1 fruit fly cellular context compared by ENCODE assay signal in the genomic region with DNA sequence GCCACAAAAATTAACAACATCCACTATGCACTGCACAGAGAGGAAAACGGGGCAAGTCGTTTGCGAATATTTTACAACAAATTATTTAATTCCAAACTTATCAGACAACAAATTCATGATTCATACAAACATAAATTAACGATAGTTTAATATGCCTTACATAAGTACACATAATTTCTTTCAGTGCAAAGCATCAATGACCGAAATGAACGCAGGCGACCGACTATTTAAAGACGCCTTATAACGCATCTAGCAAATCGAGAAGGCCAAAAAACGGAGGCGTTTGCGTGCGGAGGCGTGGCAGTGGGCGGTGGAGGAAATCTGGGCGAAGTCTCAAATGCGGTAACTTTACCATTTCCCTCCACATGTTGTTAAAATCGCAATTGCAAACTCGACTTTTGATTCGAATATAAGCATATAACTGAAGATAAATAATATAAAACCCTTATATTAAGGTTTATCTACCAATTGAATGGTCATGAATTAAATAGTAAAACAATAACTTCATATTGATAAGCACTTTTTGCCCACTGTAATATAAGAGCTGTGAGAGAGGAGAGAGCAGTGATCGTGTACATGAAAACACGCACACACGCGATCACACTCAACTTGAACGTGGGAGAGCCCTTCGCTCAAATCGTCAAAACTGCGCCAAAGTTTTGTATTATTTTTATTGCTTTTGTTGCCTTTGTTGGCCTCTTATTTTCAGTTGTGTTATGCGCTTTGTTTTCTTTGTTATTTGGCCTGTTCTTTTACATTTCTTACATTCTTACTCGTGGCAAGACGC.
TF ChIP-seq lines count a peak whose summit lies in the region.

No protein-coding gene starts in this region.

TF ChIP-seq in whole organism, embryonic, 481 proteins besides CTCF, POLR2A, EP300 and RAD21 (continued from another document and continues in another):
- TF ChIP-seq CG7556 (GFP tag; optimal IDR thresholded peaks at IDR 0.05; lab: Kevin White, UChicago) (peak; percentile 91), inv (GFP tag; IDR thresholded peaks at IDR 0.05; lab: Robert Waterston, UW; ENCODE audit: partially characterized antibody) (no peak), CG31441 (GFP tag; IDR thresholded peaks at IDR 0.05; lab: Robert Waterston, UW) (peak; percentile 96), CG7839 (tag; optimal IDR thresholded peaks at IDR 0.05; lab: Kevin White, UChicago) (peak; percentile 92), dpn (GFP tag; optimal IDR thresholded peaks at IDR 0.05; lab: Kevin White, UChicago) (peak; percentile 84 to 85), CG2202 (tag; optimal IDR thresholded peaks at IDR 0.05; lab: Kevin White, UChicago) (peak; percentile 78), hth (optimal IDR thresholded peaks at IDR 0.05; lab: Kevin White, UChicago) (no peak), Scr (GFP tag; IDR thresholded peaks at IDR 0.05; lab: Robert Waterston, UW; ENCODE audit: partially characterized antibody) (no peak), yki (optimal IDR thresholded peaks at IDR 0.05; lab: Kevin White, UChicago) (no peak), CG8478 (optimal IDR thresholded peaks at IDR 0.05; lab: Kevin White, UChicago) (no peak), H2.0 (GFP tag; IDR thresholded peaks at IDR 0.05; lab: Robert Waterston, UW) (peak; percentile 85), slou (GFP tag; optimal IDR thresholded peaks at IDR 0.05; lab: Kevin White, UChicago) (peak; percentile 46), CG7357 (GFP tag; IDR thresholded peaks at IDR 0.05; lab: Robert Waterston, UW) (peak; percentile 80), gfzf (GFP tag; optimal IDR thresholded peaks at IDR 0.05; lab: Kevin White, UChicago) (peak; percentile 2), grn (GFP tag; optimal IDR thresholded peaks at IDR 0.05; lab: Kevin White, UChicago) (peak; percentile 65), CG1792 (GFP tag; optimal IDR thresholded peaks at IDR 0.05; lab: Kevin White, UChicago) (peak; percentile 81), Dek (tag; optimal IDR thresholded peaks at IDR 0.05; lab: Kevin White, UChicago) (peak; percentile 76), toy (GFP tag; IDR thresholded peaks at IDR 0.05; lab: Robert Waterston, UW) (peak; percentile 64), emc (GFP tag; optimal IDR thresholded peaks at IDR 0.05; lab: Kevin White, UChicago) (peak; percentile 72), HmgD (GFP tag; optimal IDR thresholded peaks at IDR 0.05; lab: Kevin White, UChicago) (peak; percentile 63), CG9437 (GFP tag; optimal IDR thresholded peaks at IDR 0.05; lab: Kevin White, UChicago) (peak; percentile 86), Oli (tag; optimal IDR thresholded peaks at IDR 0.05; lab: Kevin White, UChicago) (peak; percentile 93), E2f2 (GFP tag; IDR thresholded peaks at IDR 0.05; lab: Robert Waterston, UW) (peak; percentile 67), crol (GFP tag; IDR thresholded peaks at IDR 0.05; lab: Robert Waterston, UW) (no peak), dmrt99B (tag; optimal IDR thresholded peaks at IDR 0.05; lab: Kevin White, UChicago) (peak; percentile 96), ranshi (GFP tag; IDR thresholded peaks at IDR 0.05; lab: Robert Waterston, UW) (peak; percentile 81), CG6683 (GFP tag; optimal IDR thresholded peaks at IDR 0.05; lab: Kevin White, UChicago) (peak; percentile 50), PHDP (tag; optimal IDR thresholded peaks at IDR 0.05; lab: Kevin White, UChicago) (peak; percentile 87), CG3726 (GFP tag; IDR thresholded peaks at IDR 0.05; lab: Robert Waterston, UW) (peak; percentile 83; the same call in 2 of the 3 replicates), hbn (GFP tag; IDR thresholded peaks at IDR 0.05; lab: Robert Waterston, UW; ENCODE audit: partially characterized antibody) (no peak), eve (GFP tag; optimal IDR thresholded peaks at IDR 0.05; lab: Kevin White, UChicago) (peak in 1 of 2 experiments; percentile 98), B-H2 (GFP tag; optimal IDR thresholded peaks at IDR 0.05; lab: Kevin White, UChicago) (no peak), gcm (GFP tag; optimal IDR thresholded peaks at IDR 0.05; lab: Kevin White, UChicago) (peak; percentile 90), CG4328 (GFP tag; optimal IDR thresholded peaks at IDR 0.05; lab: Kevin White, UChicago) (peak; percentile 64), CG3995 (GFP tag; optimal IDR thresholded peaks at IDR 0.05; lab: Kevin White, UChicago) (peak; percentile 13), CG6791 (GFP tag; IDR thresholded peaks at IDR 0.05; lab: Robert Waterston, UW; ENCODE audit: partially characterized antibody) (no peak), Gsc (GFP tag; IDR thresholded peaks at IDR 0.05; lab: Robert Waterston, UW) (peak; percentile 81), Hr51 (GFP tag; optimal IDR thresholded peaks at IDR 0.05; lab: Kevin White, UChicago) (peak; percentile 73 to 95), phol (tag; optimal IDR thresholded peaks at IDR 0.05; lab: Kevin White, UChicago) (peak; percentile 93), ems (GFP tag; optimal IDR thresholded peaks at IDR 0.05; lab: Kevin White, UChicago) (peak; percentile 89), mam (GFP tag; optimal IDR thresholded peaks at IDR 0.05; lab: Kevin White, UChicago) (peak; percentile 80), Atf-2 (GFP tag; optimal IDR thresholded peaks at IDR 0.05; lab: Kevin White, UChicago) (peak; percentile 86), Ravus (GFP tag; IDR thresholded peaks at IDR 0.05; lab: Robert Waterston, UW) (peak; percentile 71), bigmax (GFP tag; optimal IDR thresholded peaks at IDR 0.05; lab: Kevin White, UChicago) (no peak), CG15011 (GFP tag; optimal IDR thresholded peaks at IDR 0.05; lab: Kevin White, UChicago) (peak; percentile 68), CG33557 (GFP tag; optimal IDR thresholded peaks at IDR 0.05; lab: Kevin White, UChicago) (peak; percentile 70), mld (GFP tag; IDR thresholded peaks at IDR 0.05; lab: Robert Waterston, UW; ENCODE audit: partially characterized antibody) (no peak), CG13624 (GFP tag; optimal IDR thresholded peaks at IDR 0.05; lab: Kevin White, UChicago) (peak; percentile 85), fru (optimal IDR thresholded peaks at IDR 0.05; lab: Kevin White, UChicago) (no peak), Trl (optimal IDR thresholded peaks at IDR 0.05; lab: Kevin White, UChicago) (peak; percentile 72 to 81), Trl (GFP tag; optimal IDR thresholded peaks at IDR 0.05; lab: Kevin White, UChicago) (peak; percentile 73), CG17612 (GFP tag; IDR thresholded peaks at IDR 0.05; lab: Robert Waterston, UW) (peak; percentile 75), lov (optimal IDR thresholded peaks at IDR 0.05; lab: Kevin White, UChicago) (no peak), lov (GFP tag; IDR thresholded peaks at IDR 0.05; lab: Robert Waterston, UW) (peak; percentile 91), CG11247 (GFP tag; IDR thresholded peaks at IDR 0.05; lab: Robert Waterston, UW) (peak; percentile 74), nerfin-2 (GFP tag; IDR thresholded peaks at IDR 0.05; lab: Robert Waterston, UW; ENCODE audit: partially characterized antibody) (no peak), Nf-YC (tag; optimal IDR thresholded peaks at IDR 0.05; lab: Kevin White, UChicago) (peak; percentile 71), hkb (optimal IDR thresholded peaks at IDR 0.05; lab: Kevin White, UChicago) (no peak), hkb (GFP tag; IDR thresholded peaks at IDR 0.05; lab: Robert Waterston, UW) (peak; percentile 92), CG12391 (tag; optimal IDR thresholded peaks at IDR 0.05; lab: Kevin White, UChicago) (peak; percentile 91), gem (tag; optimal IDR thresholded peaks at IDR 0.05; lab: Kevin White, UChicago) (peak; percentile 94), org-1 (GFP tag; optimal IDR thresholded peaks at IDR 0.05; lab: Kevin White, UChicago) (peak; percentile 90), pan (optimal IDR thresholded peaks at IDR 0.05; lab: Kevin White, UChicago) (no peak), pan (GFP tag; optimal IDR thresholded peaks at IDR 0.05 in 1 of 2, IDR thresholded peaks at IDR 0.05 in 1 of 2) (peak in 1 of 2 experiments; percentile 91), Max (GFP tag; optimal IDR thresholded peaks at IDR 0.05; lab: Kevin White, UChicago) (peak; percentile 79), tup (GFP tag; optimal IDR thresholded peaks at IDR 0.05; lab: Kevin White, UChicago) (peak; percentile 62), pho (GFP tag; optimal IDR thresholded peaks at IDR 0.05; lab: Kevin White, UChicago) (peak; percentile 68), CG15601 (tag; optimal IDR thresholded peaks at IDR 0.05; lab: Kevin White, UChicago) (peak; percentile 88), Awh (GFP tag; IDR thresholded peaks at IDR 0.05; lab: Robert Waterston, UW) (peak; percentile 91), Taf1 (GFP tag; IDR thresholded peaks at IDR 0.05; lab: Robert Waterston, UW) (no peak), CG34376 (GFP tag; optimal IDR thresholded peaks at IDR 0.05; lab: Kevin White, UChicago) (peak; percentile 27), CG9797 (GFP tag; optimal IDR thresholded peaks at IDR 0.05; lab: Kevin White, UChicago) (no peak), Camta (GFP tag; optimal IDR thresholded peaks at IDR 0.05; lab: Kevin White, UChicago) (peak; percentile 87), Chrac-16 (GFP tag; optimal IDR thresholded peaks at IDR 0.05; lab: Kevin White, UChicago) (peak; percentile 84), CG12942 (GFP tag; optimal IDR thresholded peaks at IDR 0.05; lab: Kevin White, UChicago) (peak; percentile 85), CG18599 (GFP tag; optimal IDR thresholded peaks at IDR 0.05; lab: Kevin White, UChicago) (peak; percentile 84), CG8359 (GFP tag; optimal IDR thresholded peaks at IDR 0.05; lab: Kevin White, UChicago; ENCODE audit: borderline replicate concordance) (peak; percentile 81), CG8765 (GFP tag; IDR thresholded peaks at IDR 0.05; lab: Robert Waterston, UW) (peak; percentile 62; the same call in 1 of the 2 replicates), ap (GFP tag; IDR thresholded peaks at IDR 0.05; lab: Robert Waterston, UW) (peak; percentile 89), Usf (GFP tag; optimal IDR thresholded peaks at IDR 0.05; lab: Kevin White, UChicago) (peak; percentile 50), B-H1 (GFP tag; IDR thresholded peaks at IDR 0.05; lab: Robert Waterston, UW) (peak; percentile 80), odd (GFP tag; optimal IDR thresholded peaks at IDR 0.05; lab: Kevin White, UChicago) (peak; percentile 73), aop (GFP tag; IDR thresholded peaks at IDR 0.05; lab: Robert Waterston, UW) (peak; percentile 85), CG3281 (GFP tag; optimal IDR thresholded peaks at IDR 0.05; lab: Kevin White, UChicago) (peak; percentile 85), Ets97D (GFP tag; optimal IDR thresholded peaks at IDR 0.05; lab: Kevin White, UChicago) (peak; percentile 73), CG2875 (GFP tag; optimal IDR thresholded peaks at IDR 0.05; lab: Kevin White, UChicago) (peak; percentile 89), ERR (GFP tag; optimal IDR thresholded peaks at IDR 0.05; lab: Kevin White, UChicago) (peak; percentile 52), crp (GFP tag; optimal IDR thresholded peaks at IDR 0.05; lab: Kevin White, UChicago) (peak in 1 of 2 experiments; percentile 52), CG17802 (tag; optimal IDR thresholded peaks at IDR 0.05; lab: Kevin White, UChicago) (peak; percentile 81), CG10321 (GFP tag; IDR thresholded peaks at IDR 0.05; lab: Robert Waterston, UW) (0 out of 2 replicates have a peak, but pooled peaks have one; percentile 38), bbx (GFP tag; IDR thresholded peaks at IDR 0.05; lab: Robert Waterston, UW; ENCODE audit: partially characterized antibody) (no peak), vvl (GFP tag; IDR thresholded peaks at IDR 0.05; lab: Robert Waterston, UW) (peak; percentile 94), CG11560 (tag; IDR thresholded peaks at IDR 0.05; lab: Robert Waterston, UW) (peak; percentile 67), CG4730 (GFP tag; IDR thresholded peaks at IDR 0.05; lab: Robert Waterston, UW) (peak; percentile 83), Adf1 (GFP tag; IDR thresholded peaks at IDR 0.05; lab: Robert Waterston, UW) (no peak), chif (GFP tag; optimal IDR thresholded peaks at IDR 0.05; lab: Kevin White, UChicago) (peak; percentile 78 to 90), CG3407 (GFP tag; optimal IDR thresholded peaks at IDR 0.05; lab: Kevin White, UChicago) (peak; percentile 79), CG10565 (GFP tag; optimal IDR thresholded peaks at IDR 0.05; lab: Kevin White, UChicago) (peak; percentile 44), ssp (GFP tag; IDR thresholded peaks at IDR 0.05; lab: Robert Waterston, UW) (peak; percentile 79), CG11696 (GFP tag; IDR thresholded peaks at IDR 0.05; lab: Robert Waterston, UW) (peak; percentile 68), al (GFP tag; IDR thresholded peaks at IDR 0.05; lab: Robert Waterston, UW) (peak; percentile 63; the same call in 1 of the 2 replicates), CG1603 (tag; optimal IDR thresholded peaks at IDR 0.05; lab: Kevin White, UChicago) (peak; percentile 95), gsb-n (tag; optimal IDR thresholded peaks at IDR 0.05; lab: Kevin White, UChicago) (peak; percentile 88), Ets65A (GFP tag; lab: Kevin White, UChicago) (peak; percentile 98), sr (GFP tag; IDR thresholded peaks at IDR 0.05; lab: Robert Waterston, UW) (peak; percentile 77), CG1529 (GFP tag; optimal IDR thresholded peaks at IDR 0.05; lab: Kevin White, UChicago) (peak; percentile 89), CG9609 (GFP tag; optimal IDR thresholded peaks at IDR 0.05; lab: Kevin White, UChicago) (peak; percentile 87), CG12155 (GFP tag; optimal IDR thresholded peaks at IDR 0.05; lab: Kevin White, UChicago) (peak; percentile 75), tin (GFP tag; optimal IDR thresholded peaks at IDR 0.05; lab: Kevin White, UChicago) (peak; percentile 89), Doc3 (GFP tag; IDR thresholded peaks at IDR 0.05; lab: Robert Waterston, UW; ENCODE audit: partially characterized antibody) (no peak), gro (GFP tag; optimal IDR thresholded peaks at IDR 0.05; lab: Kevin White, UChicago) (peak; percentile 28), ham (GFP tag; IDR thresholded peaks at IDR 0.05; lab: Robert Waterston, UW) (0 out of 2 replicates have a peak, but pooled peaks have one; percentile 35), hb (GFP tag; IDR thresholded peaks at IDR 0.05; lab: Robert Waterston, UW; ENCODE audit: partially characterized antibody) (no peak), CG14710 (tag; optimal IDR thresholded peaks at IDR 0.05; lab: Kevin White, UChicago) (peak; percentile 87), cwo (GFP tag; optimal IDR thresholded peaks at IDR 0.05; lab: Kevin White, UChicago) (peak; percentile 78), caup (GFP tag; optimal IDR thresholded peaks at IDR 0.05; lab: Kevin White, UChicago; ENCODE audit: severe bottlenecking) (peak; percentile 62), CG12744 (GFP tag; optimal IDR thresholded peaks at IDR 0.05; lab: Kevin White, UChicago) (peak; percentile 64), CG6254 (GFP tag; optimal IDR thresholded peaks at IDR 0.05; lab: Kevin White, UChicago) (peak; percentile 80), CG13775 (GFP tag; optimal IDR thresholded peaks at IDR 0.05; lab: Kevin White, UChicago) (peak; percentile 87), dm (GFP tag; optimal IDR thresholded peaks at IDR 0.05; lab: Kevin White, UChicago) (peak; percentile 85)
